Worm (Caenorhabditis elegans) whole organism, late embryonic: ENCODE results near the gene scc-3.

Source experiments
- F13H6.1 ChIP-seq: sonication (generic microtip); optimal IDR thresholded peaks from 2 replicates; lab custom pipeline; 2016; ENCODE audit warnings: missing genetic modification characterization, missing compliant biosample characterization
- Y22D7AL.16 ChIP-seq: sonication (generic microtip); optimal IDR thresholded peaks from 2 replicates; lab custom pipeline; 2016; ENCODE audit warnings: missing genetic modification characterization, missing compliant biosample characterization
- ceh-22 ChIP-seq: sonication (generic microtip); optimal IDR thresholded peaks from 2 replicates; lab custom pipeline; 2017; ENCODE audit warnings: missing biosample characterization, missing genetic modification characterization
- ceh-24 ChIP-seq: sonication (generic microtip); optimal IDR thresholded peaks from 2 replicates; lab custom pipeline; 2016; ENCODE audit warnings: mild to moderate bottlenecking, missing genetic modification characterization, missing compliant biosample characterization
- ceh-30 ChIP-seq: fragments of 150-350 bp; optimal IDR thresholded peaks from 2 replicates; lab custom pipeline; 2014; ENCODE audit warnings: missing biosample characterization, missing genetic modification characterization
- ceh-45 ChIP-seq: fragments of 200-800 bp; sonication (Bioruptor generic); IDR thresholded peaks from 2 replicates; pipeline ENCODE4 v1.3.6; 2022; ENCODE audit warnings: missing genetic modification reagents, missing genetic modification characterization, missing compliant biosample characterization
- gmeb-2 ChIP-seq: sonication (generic microtip); optimal IDR thresholded peaks from 2 replicates; lab custom pipeline; 2016; ENCODE audit warnings: missing genetic modification characterization, inconsistent platforms, missing compliant biosample characterization
- hlh-13 ChIP-seq: fragments of 200-800 bp; sonication (Bioruptor generic); optimal IDR thresholded peaks from 2 replicates; lab custom pipeline; 2018; ENCODE audit warnings: mild to moderate bottlenecking, missing genetic modification characterization, missing compliant biosample characterization
- lim-6 ChIP-seq: sonication (generic microtip); optimal IDR thresholded peaks from 2 replicates; lab custom pipeline; 2016; ENCODE audit warnings: missing genetic modification characterization, missing compliant biosample characterization
- pag-3 ChIP-seq: sonication (generic microtip); optimal IDR thresholded peaks from 2 replicates; lab custom pipeline; 2016; ENCODE audit warnings: missing compliant biosample characterization, missing genetic modification characterization, borderline replicate concordance
- pat-9 ChIP-seq: fragments of 200-800 bp; sonication (Bioruptor generic); optimal IDR thresholded peaks from 2 replicates; lab custom pipeline; 2018; ENCODE audit warnings: mild to moderate bottlenecking, missing genetic modification characterization, moderate library complexity, missing compliant biosample characterization
- pha-2 ChIP-seq: sonication (generic microtip); optimal IDR thresholded peaks from 2 replicates; lab custom pipeline; 2017; ENCODE audit warnings: mild to moderate bottlenecking, missing genetic modification characterization, missing compliant biosample characterization
- pros-1 ChIP-seq: fragments of 150-350 bp; optimal IDR thresholded peaks from 2 replicates; lab custom pipeline; 2014; ENCODE audit warnings: missing biosample characterization, missing genetic modification reagents, missing genetic modification characterization
- rnt-1 ChIP-seq: sonication (generic microtip); optimal IDR thresholded peaks from 2 replicates; lab custom pipeline; 2016; ENCODE audit warnings: missing genetic modification characterization, missing compliant biosample characterization
- sdc-2 ChIP-seq: sonication (generic microtip); optimal IDR thresholded peaks from 2 replicates; lab custom pipeline; 2016; ENCODE audit warnings: missing genotype, missing genetic modification characterization, missing compliant biosample characterization
- unc-86 ChIP-seq: sonication (generic microtip); optimal IDR thresholded peaks from 2 replicates; lab custom pipeline; 2016; ENCODE audit warnings: missing genetic modification characterization, missing compliant biosample characterization
- zip-5 ChIP-seq: sonication (generic microtip); optimal IDR thresholded peaks from 2 replicates; lab custom pipeline; 2016; ENCODE audit warnings: missing genetic modification characterization, missing compliant biosample characterization

The scc-3 gene

ce11 chrV:12815386-12815785 lies 51.6 kb downstream of the scc-3 start:
- no peak for TF ChIP-seq sdc-2 (tag; lab: Kevin White, UChicago)
- no peak for TF ChIP-seq pros-1 (tag; lab: Kevin White, UChicago)
- TF ChIP-seq lim-6 = no peak
- TF ChIP-seq unc-86 (tag; lab: Kevin White, UChicago) = no peak
- no peak for TF ChIP-seq pat-9
- no peak for TF ChIP-seq rnt-1 (tag; lab: Kevin White, UChicago)
- no peak for TF ChIP-seq ceh-24 (tag; lab: Kevin White, UChicago)
- no peak for TF ChIP-seq ceh-30 (tag; lab: Kevin White, UChicago)
- TF ChIP-seq ceh-45 = no peak
- no peak for TF ChIP-seq zip-5 (tag; lab: Kevin White, UChicago)
- TF ChIP-seq pha-2 (tag; lab: Kevin White, UChicago) = no peak
- no peak for TF ChIP-seq hlh-13 (GFP tag; lab: Kevin White, UChicago)
- TF ChIP-seq Y22D7AL.16 (tag; lab: Kevin White, UChicago) = no peak

DNA sequence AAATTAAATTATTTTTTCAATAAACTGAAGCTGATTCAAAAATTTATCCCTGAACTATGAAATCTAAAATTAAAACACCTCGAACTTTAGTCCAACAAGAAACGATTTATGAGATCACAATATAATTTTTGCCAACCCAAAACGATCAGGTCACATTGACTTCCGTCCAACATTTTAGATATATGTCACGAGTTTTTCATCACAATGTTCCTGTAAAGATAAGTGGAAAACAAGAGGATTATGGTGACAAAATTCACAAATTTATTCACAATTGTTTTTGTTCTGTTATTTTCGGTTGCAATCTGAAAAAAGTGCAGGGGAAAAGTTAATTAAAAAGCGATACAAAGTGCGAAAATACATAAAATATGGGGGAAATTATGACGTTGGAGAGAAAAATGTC lies 52.9 kb downstream of the scc-3 start:
- TF ChIP-seq pag-3 = no peak
- TF ChIP-seq ceh-30 (tag; lab: Kevin White, UChicago) = no peak
- TF ChIP-seq ceh-22 (tag; lab: Kevin White, UChicago) = no peak
- TF ChIP-seq gmeb-2 = no peak
- TF ChIP-seq rnt-1 (tag; lab: Kevin White, UChicago) = no peak
- TF ChIP-seq F13H6.1 (tag; lab: Kevin White, UChicago) = no peak
